Fruit fly (Drosophila melanogaster) Kc167 (cell line): ENCODE data around the gene Ccdc39.

Source experiments
- Myc ChIP-seq: fragments of >200 bp; optimal IDR thresholded peaks from 2 replicates; lab custom pipeline; 2017; ENCODE audit warnings: missing external identifiers
- Sin3A ChIP-seq: fragments of >200 bp; optimal IDR thresholded peaks from 2 replicates; lab custom pipeline; 2018; ENCODE audit warnings: missing external identifiers
- h ChIP-seq: fragments of >200 bp; optimal IDR thresholded peaks from 3 replicates; lab custom pipeline; 2018; ENCODE audit warnings: missing external identifiers
- insv ChIP-seq: fragments of >200 bp; optimal IDR thresholded peaks from 3 replicates; lab custom pipeline; 2018; ENCODE audit warnings: missing external identifiers
- psq ChIP-seq: fragments of >200 bp; optimal IDR thresholded peaks from 2 replicates; lab custom pipeline; 2017; ENCODE audit warnings: missing external identifiers
- ttk ChIP-seq: sonication (Bioruptor generic); optimal IDR thresholded peaks from 2 replicates; lab custom pipeline; 2017; ENCODE audit warnings: missing external identifiers

dm6 chr3R:4821098-4821605 lies 36.6 kb upstream of the Ccdc39 start, which contains the start of gene CG14657:
- TF ChIP-seq ttk (lab: Kevin White, UChicago) = no peak
- no peak for TF ChIP-seq h (lab: Kevin White, UChicago)
- no peak for TF ChIP-seq Sin3A (lab: Kevin White, UChicago)
- TF ChIP-seq psq (lab: Kevin White, UChicago) = no peak
- no peak for TF ChIP-seq insv
- no peak for TF ChIP-seq Myc (lab: Kevin White, UChicago)
